Fruit fly (Drosophila melanogaster): Measurements from ENCODE around the gene CG13255.

CG13255 gene

dm6 chr3L:20798325-20798846, 38.9 kb upstream of the CG13255 start, which contains the start of the genes CG3698 and tzn (continued):
- TF ChIP-seq Sry-δ (GFP tag; optimal IDR thresholded peaks at IDR 0.05), result peak; percentile 58
- peak; percentile 100 for TF ChIP-seq Ets65A (GFP tag)
- TF ChIP-seq gsb-n (tag; optimal IDR thresholded peaks at IDR 0.05), result peak; percentile 92
- TF ChIP-seq CG9437 (GFP tag; optimal IDR thresholded peaks at IDR 0.05), result peak; percentile 84
- peak; percentile 97 for TF ChIP-seq CG10209 (GFP tag; optimal IDR thresholded peaks at IDR 0.05)
- TF ChIP-seq chinmo (GFP tag; IDR thresholded peaks at IDR 0.05; ENCODE audit: partially characterized antibody), result no peak
- peak; percentile 96 for TF ChIP-seq slbo (GFP tag; IDR thresholded peaks at IDR 0.05)
- TF ChIP-seq mirr (GFP tag; optimal IDR thresholded peaks at IDR 0.05), result peak; percentile 93
- TF ChIP-seq Elba2 (GFP tag; optimal IDR thresholded peaks at IDR 0.05), result peak; percentile 57
- no peak for TF ChIP-seq nau (GFP tag; optimal IDR thresholded peaks at IDR 0.05)
- TF ChIP-seq CG6765 (GFP tag; optimal IDR thresholded peaks at IDR 0.05), result peak; percentile 97
- TF ChIP-seq TFAM (GFP tag; optimal IDR thresholded peaks at IDR 0.05), result peak; percentile 70
- peak; percentile 93 for TF ChIP-seq CG34376 (GFP tag; optimal IDR thresholded peaks at IDR 0.05)
- TF ChIP-seq CG15269 (tag; optimal IDR thresholded peaks at IDR 0.05), result no peak
- TF ChIP-seq CG14710 (tag; optimal IDR thresholded peaks at IDR 0.05), result peak; percentile 93
- peak; percentile 88 for TF ChIP-seq CG5245 (GFP tag; optimal IDR thresholded peaks at IDR 0.05)
- peak; percentile 92 for TF ChIP-seq HLHmδ (GFP tag; optimal IDR thresholded peaks at IDR 0.05)
- peak; percentile 67 for TF ChIP-seq danr (GFP tag; IDR thresholded peaks at IDR 0.05)
- peak; percentile 72 for TF ChIP-seq CG16863 (GFP tag; optimal IDR thresholded peaks at IDR 0.05)
- peak; percentile 88 for TF ChIP-seq CG6654 (GFP tag; optimal IDR thresholded peaks at IDR 0.05)
- peak; percentile 76 for TF ChIP-seq mam (GFP tag; optimal IDR thresholded peaks at IDR 0.05)
- TF ChIP-seq lov (optimal IDR thresholded peaks at IDR 0.05), result no peak
- peak; percentile 97 for TF ChIP-seq lov (GFP tag; IDR thresholded peaks at IDR 0.05)
- TF ChIP-seq CG11504 (tag; optimal IDR thresholded peaks at IDR 0.05), result no peak
- TF ChIP-seq NFAT (GFP tag; IDR thresholded peaks at IDR 0.05), result peak; percentile 97
- TF ChIP-seq abd-A (tag; optimal IDR thresholded peaks at IDR 0.05), result no peak
- peak; percentile 79 for TF ChIP-seq her (GFP tag; optimal IDR thresholded peaks at IDR 0.05)
- TF ChIP-seq CG11560 (tag; IDR thresholded peaks at IDR 0.05), result peak; percentile 79; the same call in 2 of the 3 replicates
- TF ChIP-seq cad (GFP tag; optimal IDR thresholded peaks at IDR 0.05), result no peak
- no peak for TF ChIP-seq Eip74EF (GFP tag; optimal IDR thresholded peaks at IDR 0.05)
- TF ChIP-seq CG17912 (GFP tag; optimal IDR thresholded peaks at IDR 0.05), result peak; percentile 98
- peak; percentile 89 for TF ChIP-seq Aef1 (GFP tag; IDR thresholded peaks at IDR 0.05)
- TF ChIP-seq salm (tag; optimal IDR thresholded peaks at IDR 0.05), result peak; percentile 87
- peak; percentile 93 for TF ChIP-seq CG18599 (GFP tag; optimal IDR thresholded peaks at IDR 0.05)
- TF ChIP-seq CG15514 (GFP tag; optimal IDR thresholded peaks at IDR 0.05), result peak; percentile 94
- peak; percentile 58 for TF ChIP-seq CG3163 (GFP tag; optimal IDR thresholded peaks at IDR 0.05)
- peak in 1 of 2 experiments; percentile 66 for TF ChIP-seq crp (GFP tag; optimal IDR thresholded peaks at IDR 0.05)
- peak; percentile 88 for TF ChIP-seq CG33557 (GFP tag; optimal IDR thresholded peaks at IDR 0.05)
- TF ChIP-seq wor (GFP tag; IDR thresholded peaks at IDR 0.05), result peak; percentile 75
- TF ChIP-seq ara (GFP tag; IDR thresholded peaks at IDR 0.05), result peak; percentile 85
- TF ChIP-seq CG10462 (GFP tag; optimal IDR thresholded peaks at IDR 0.05), result peak; percentile 82
- TF ChIP-seq CG12391 (tag; optimal IDR thresholded peaks at IDR 0.05), result peak; percentile 93
- peak; percentile 81 for TF ChIP-seq ssp (GFP tag; IDR thresholded peaks at IDR 0.05)
- peak; percentile 89 for TF ChIP-seq CG3726 (GFP tag; IDR thresholded peaks at IDR 0.05)
- no peak for TF ChIP-seq Hmx (GFP tag; optimal IDR thresholded peaks at IDR 0.05)
- no peak for TF ChIP-seq usp (GFP tag; optimal IDR thresholded peaks at IDR 0.05)
- no peak for TF ChIP-seq Scr (GFP tag; IDR thresholded peaks at IDR 0.05; ENCODE audit: partially characterized antibody)
- peak; percentile 76 for TF ChIP-seq CG11695 (GFP tag; IDR thresholded peaks at IDR 0.05)
- peak; percentile 94 for TF ChIP-seq H15 (GFP tag; IDR thresholded peaks at IDR 0.05)
- TF ChIP-seq Camta (GFP tag; optimal IDR thresholded peaks at IDR 0.05), result peak; percentile 87

Measured in whole organism, embryonic.